Fruit fly (Drosophila melanogaster): ENCODE results near the gene CG2150.
A peak's percentile ranks its signal among the peaks of the same experiment; 100 is the strongest.

The CG2150 gene

dm6 chr3R:31744044-31744652 is 20.4 kb downstream of the CG2150 start, which contains the start of gene CG1896:
CG1896 (plus strand) TSS chr3R:31744282.
- TF ChIP-seq CG1602 (GFP tag; optimal IDR thresholded peaks at IDR 0.05): peak; percentile 41
- TF ChIP-seq CG8944 (GFP tag; optimal IDR thresholded peaks at IDR 0.05): no peak
- TF ChIP-seq CG32767 (GFP tag; IDR thresholded peaks at IDR 0.05): peak; percentile 49; the same call in 1 of the 2 replicates
- no peak for TF ChIP-seq CG5953 (GFP tag; IDR thresholded peaks at IDR 0.05)
- peak; percentile 44 for TF ChIP-seq dmrt99B (tag; optimal IDR thresholded peaks at IDR 0.05)
- TF ChIP-seq dm (GFP tag; optimal IDR thresholded peaks at IDR 0.05): no peak
- no peak for TF ChIP-seq chif (GFP tag; optimal IDR thresholded peaks at IDR 0.05)
- TF ChIP-seq lbe (GFP tag; optimal IDR thresholded peaks at IDR 0.05): peak; percentile 68
- peak; percentile 40; the same call in 1 of the 3 replicates for TF ChIP-seq CG17361 (GFP tag; IDR thresholded peaks at IDR 0.05)
- TF ChIP-seq CG17912 (GFP tag; optimal IDR thresholded peaks at IDR 0.05): no peak
- TF ChIP-seq lab (GFP tag; optimal IDR thresholded peaks at IDR 0.05): no peak
- TF ChIP-seq wdn (GFP tag; IDR thresholded peaks at IDR 0.05): no peak
- TF ChIP-seq dati (GFP tag; IDR thresholded peaks at IDR 0.05): no peak
- peak; percentile 1 for TF ChIP-seq CG33557 (GFP tag; optimal IDR thresholded peaks at IDR 0.05)
- TF ChIP-seq CG15011 (GFP tag; optimal IDR thresholded peaks at IDR 0.05): no peak
- no peak for TF ChIP-seq fd64A (GFP tag; optimal IDR thresholded peaks at IDR 0.05)
- TF ChIP-seq CG7357 (GFP tag; IDR thresholded peaks at IDR 0.05): 0 out of 3 replicates have a peak, but pooled peaks have one; percentile 30
- no peak for TF ChIP-seq zf30C (GFP tag; optimal IDR thresholded peaks at IDR 0.05)
- TF ChIP-seq danr (GFP tag; IDR thresholded peaks at IDR 0.05): no peak
- peak; percentile 30 for TF ChIP-seq Max (GFP tag; optimal IDR thresholded peaks at IDR 0.05)
- TF ChIP-seq Ada2b (GFP tag; IDR thresholded peaks at IDR 0.05): 0 out of 2 replicates have a peak, but pooled peaks have one; percentile 32
- no peak for TF ChIP-seq crc (GFP tag; optimal IDR thresholded peaks at IDR 0.05)
- no peak for TF ChIP-seq gcm2 (GFP tag; optimal IDR thresholded peaks at IDR 0.05)
- TF ChIP-seq CG10654 (GFP tag; optimal IDR thresholded peaks at IDR 0.05): peak; percentile 45
- TF ChIP-seq CG6254 (GFP tag; optimal IDR thresholded peaks at IDR 0.05): peak; percentile 30
- no peak for TF ChIP-seq CG9797 (GFP tag; optimal IDR thresholded peaks at IDR 0.05)
- TF ChIP-seq CG31388 (GFP tag; optimal IDR thresholded peaks at IDR 0.05): no peak
- peak; percentile 13; the same call in 1 of the 3 replicates for TF ChIP-seq H15 (GFP tag; IDR thresholded peaks at IDR 0.05)
- TF ChIP-seq cas (GFP tag; IDR thresholded peaks at IDR 0.05): 0 out of 2 replicates have a peak, but pooled peaks have one; percentile 12
- no peak for TF ChIP-seq GATAe (GFP tag; conservative IDR thresholded peaks at IDR 0.05)
- TF ChIP-seq pum (GFP tag; optimal IDR thresholded peaks at IDR 0.05): no peak
- TF ChIP-seq Drgx (GFP tag; IDR thresholded peaks at IDR 0.05): peak; percentile 63
- no peak for TF ChIP-seq CG30431 (GFP tag; optimal IDR thresholded peaks at IDR 0.05)
- TF ChIP-seq Neu2 (GFP tag; optimal IDR thresholded peaks at IDR 0.05; ENCODE audit: borderline replicate concordance): no peak
- peak; percentile 21 for TF ChIP-seq CG14710 (tag; optimal IDR thresholded peaks at IDR 0.05)
- no peak for TF ChIP-seq CG10321 (GFP tag; IDR thresholded peaks at IDR 0.05)
- TF ChIP-seq Elba2 (GFP tag; optimal IDR thresholded peaks at IDR 0.05): no peak
- TF ChIP-seq twi (tag; optimal IDR thresholded peaks at IDR 0.05): no peak
- TF ChIP-seq MESR4 (GFP tag; optimal IDR thresholded peaks at IDR 0.05): peak; percentile 45
- TF ChIP-seq CG18262 (tag; optimal IDR thresholded peaks at IDR 0.05): peak; percentile 48
- no peak for TF ChIP-seq CG15479 (GFP tag; optimal IDR thresholded peaks at IDR 0.05)
- no peak for TF ChIP-seq Dll (GFP tag; IDR thresholded peaks at IDR 0.05; ENCODE audit: partially characterized antibody)
- TF ChIP-seq NFAT (GFP tag; IDR thresholded peaks at IDR 0.05): no peak
- peak; percentile 31 for TF ChIP-seq Chrac-16 (GFP tag; optimal IDR thresholded peaks at IDR 0.05)
- TF ChIP-seq CG8290 (GFP tag; optimal IDR thresholded peaks at IDR 0.05): no peak
- TF ChIP-seq CG8290 (tag; optimal IDR thresholded peaks at IDR 0.05): no peak
- no peak for TF ChIP-seq jumu (GFP tag; optimal IDR thresholded peaks at IDR 0.05)
- TF ChIP-seq ash1 (GFP tag; optimal IDR thresholded peaks at IDR 0.05): no peak
- TF ChIP-seq CG9437 (GFP tag; optimal IDR thresholded peaks at IDR 0.05): peak; percentile 5
- TF ChIP-seq Ptx1 (GFP tag; IDR thresholded peaks at IDR 0.05): peak; percentile 56
- TF ChIP-seq CG34224 (GFP tag; IDR thresholded peaks at IDR 0.05; ENCODE audit: partially characterized antibody): peak; percentile 13; the same call in 1 of the 3 replicates

Data from whole organism, embryonic.